Worm (Caenorhabditis elegans): ENCODE measurements around the gene pqn-80.
A peak's percentile ranks its signal among the peaks of the same experiment; 100 is the strongest.

The pqn-80 gene

ce11 chrIII:12612519-12612935, 13.8 kb upstream of the pqn-80 start (continued):
- no peak for TF ChIP-seq unc-3 (GFP tag; conservative IDR thresholded peaks at IDR 0.05)
- peak; percentile 36 for TF ChIP-seq unc-3 (tag; optimal IDR thresholded peaks at IDR 0.05)
- no peak for TF ChIP-seq elt-4 (tag; optimal IDR thresholded peaks at IDR 0.05)
- TF ChIP-seq unc-86 (tag; optimal IDR thresholded peaks at IDR 0.05), result peak; percentile 59
- peak; percentile 84 for TF ChIP-seq unc-42 (tag; optimal IDR thresholded peaks at IDR 0.05)
- peak; percentile 98 for TF ChIP-seq ceh-18 (tag; optimal IDR thresholded peaks at IDR 0.05)
- peak; percentile 94 for TF ChIP-seq dve-1 (tag; optimal IDR thresholded peaks at IDR 0.05)
- TF ChIP-seq C08G9.2 (tag; optimal IDR thresholded peaks at IDR 0.05), result peak; percentile 60
- TF ChIP-seq tbx-2 (tag; optimal IDR thresholded peaks at IDR 0.05), result peak; percentile 96
- no peak for TF ChIP-seq lim-6 (tag; optimal IDR thresholded peaks at IDR 0.05)
- TF ChIP-seq ceh-30 (tag; optimal IDR thresholded peaks at IDR 0.05), result peak; percentile 70
- no peak for TF ChIP-seq pha-2 (tag; optimal IDR thresholded peaks at IDR 0.05)
- peak; percentile 13 for TF ChIP-seq elt-2 (tag; optimal IDR thresholded peaks at IDR 0.05)
- TF ChIP-seq ceh-24 (tag; optimal IDR thresholded peaks at IDR 0.05), result no peak
- peak; percentile 87 for TF ChIP-seq ceh-14 (tag; optimal IDR thresholded peaks at IDR 0.05)
- TF ChIP-seq syd-9 (tag; optimal IDR thresholded peaks at IDR 0.05), result peak; percentile 37
- no peak for TF ChIP-seq ahr-1 (tag; optimal IDR thresholded peaks at IDR 0.05)
- TF ChIP-seq fkh-6 (tag; optimal IDR thresholded peaks at IDR 0.05), result peak; percentile 26
- peak; percentile 22 for TF ChIP-seq ceh-6 (GFP tag; optimal IDR thresholded peaks at IDR 0.05)
- TF ChIP-seq ceh-45 (GFP tag; IDR thresholded peaks at IDR 0.05), result no peak
- TF ChIP-seq pros-1 (tag; optimal IDR thresholded peaks at IDR 0.05), result peak; percentile 95
- TF ChIP-seq odd-2 (tag; optimal IDR thresholded peaks at IDR 0.05), result no peak
- peak; percentile 91 for TF ChIP-seq hlh-30 (tag; optimal IDR thresholded peaks at IDR 0.05; ENCODE audit: insufficient read depth)
- TF ChIP-seq hlh-13 (GFP tag; optimal IDR thresholded peaks at IDR 0.05), result no peak
- TF ChIP-seq ceh-48 (tag; optimal IDR thresholded peaks at IDR 0.05), result no peak
- peak; percentile 91 for TF ChIP-seq ceh-22 (tag; optimal IDR thresholded peaks at IDR 0.05)
- peak; percentile 81 for TF ChIP-seq dmd-4 (tag; optimal IDR thresholded peaks at IDR 0.05; ENCODE audit: borderline replicate concordance)
- TF ChIP-seq ceh-19 (GFP tag; optimal IDR thresholded peaks at IDR 0.05), result peak; percentile 65
- TF ChIP-seq tbx-7 (tag; optimal IDR thresholded peaks at IDR 0.05), result no peak
- peak; percentile 91 for TF ChIP-seq rnt-1 (tag; optimal IDR thresholded peaks at IDR 0.05)
- TF ChIP-seq sox-4 (tag; optimal IDR thresholded peaks at IDR 0.05), result no peak
- TF ChIP-seq ref-2 (tag; optimal IDR thresholded peaks at IDR 0.05), result peak; percentile 96
- TF ChIP-seq C38D4.7 (GFP tag; optimal IDR thresholded peaks at IDR 0.05), result no peak
- TF ChIP-seq hlh-6 (tag; optimal IDR thresholded peaks at IDR 0.05), result peak; percentile 18
- no peak for TF ChIP-seq ttx-3 (tag; optimal IDR thresholded peaks at IDR 0.05)
- no peak for TF ChIP-seq nhr-232 (tag; optimal IDR thresholded peaks at IDR 0.05)
- peak; percentile 57 for TF ChIP-seq T23F11.4 (GFP tag; optimal IDR thresholded peaks at IDR 0.05)
- no peak for TF ChIP-seq K02D7.2 (tag; optimal IDR thresholded peaks at IDR 0.05)
- peak; percentile 55 for TF ChIP-seq pag-3 (tag; optimal IDR thresholded peaks at IDR 0.05; ENCODE audit: borderline replicate concordance)
- TF ChIP-seq zip-5 (tag; optimal IDR thresholded peaks at IDR 0.05), result no peak
- TF ChIP-seq nhr-11 (tag; optimal IDR thresholded peaks at IDR 0.05), result peak; percentile 65
- TF ChIP-seq ceh-34 (tag; optimal IDR thresholded peaks at IDR 0.05), result peak; percentile 98
- no peak for TF ChIP-seq pat-9 (tag; optimal IDR thresholded peaks at IDR 0.05)
- no peak for TF ChIP-seq hlh-15 (tag; optimal IDR thresholded peaks at IDR 0.05)
- TF ChIP-seq mec-3 (tag; optimal IDR thresholded peaks at IDR 0.05; ENCODE audit: borderline replicate concordance), result no peak
- TF ChIP-seq pqm-1 (tag; optimal IDR thresholded peaks at IDR 0.05), result peak; percentile 76
- TF ChIP-seq K09A11.1 (tag; optimal IDR thresholded peaks at IDR 0.05; ENCODE audit: insufficient read depth), result peak; percentile 70
- TF ChIP-seq ceh-2 (tag; optimal IDR thresholded peaks at IDR 0.05), result peak; percentile 75
